Fruit fly (Drosophila melanogaster) whole organism, embryonic: Measurements from ENCODE around the gene bb8.

Source experiments
- Adf1 ChIP-seq: fragments of 200-800 bp; sonication (Bioruptor generic); IDR thresholded peaks from 2 replicates; pipeline ENCODE4 v1.3.6; 2022; ENCODE audit warnings: missing biosample characterization, missing genetic modification characterization
- Blimp-1 ChIP-seq: fragments of 200-800 bp; sonication (Bioruptor generic); optimal IDR thresholded peaks from 3 replicates; lab custom pipeline; 2018; ENCODE audit warnings: missing biosample characterization, missing genetic modification characterization, mild to moderate bottlenecking, moderate library complexity, missing genetic modification reagents
- CG10431 ChIP-seq: fragments of 200-800 bp; sonication (Bioruptor generic); optimal IDR thresholded peaks from 3 replicates; lab custom pipeline; 2018; ENCODE audit warnings: missing biosample characterization, mild to moderate bottlenecking, missing genetic modification characterization
- CG10654 ChIP-seq: fragments of 200-800 bp; sonication (Bioruptor generic); optimal IDR thresholded peaks from 2 replicates; lab custom pipeline; 2016; ENCODE audit warnings: missing biosample characterization, missing genetic modification characterization
- CG11093 ChIP-seq: fragments of 200-800 bp; sonication (Bioruptor generic); IDR thresholded peaks from 3 replicates; pipeline ENCODE4 v1.3.6; 2022; ENCODE audit warnings: missing biosample characterization, missing genetic modification characterization
- CG11560 ChIP-seq: fragments of 200-800 bp; sonication (Bioruptor generic); IDR thresholded peaks from 3 replicates; pipeline ENCODE4 v1.3.6; 2022; ENCODE audit warnings: missing biosample characterization, missing genetic modification characterization
- CG13424 ChIP-seq: fragments of 200-800 bp; sonication (Bioruptor generic); optimal IDR thresholded peaks from 2 replicates; lab custom pipeline; 2019; ENCODE audit warnings: missing biosample characterization, mild to moderate bottlenecking, missing genetic modification characterization, moderate library complexity
- CG14860 ChIP-seq: fragments of 200-800 bp; sonication (Bioruptor generic); IDR thresholded peaks from 3 replicates; pipeline ENCODE4 v1.3.6; 2022; ENCODE audit warnings: missing biosample characterization, missing genetic modification characterization; ENCODE audit not compliant: partially characterized antibody
- CG1603 ChIP-seq: fragments of 200-800 bp; sonication (Bioruptor generic); optimal IDR thresholded peaks from 2 replicates; lab custom pipeline; 2019; ENCODE audit warnings: missing biosample characterization, mild to moderate bottlenecking, missing genetic modification characterization, moderate library complexity
- CG17612 ChIP-seq: fragments of 200-800 bp; sonication (Bioruptor generic); IDR thresholded peaks from 2 replicates; pipeline ENCODE4 v1.3.6; 2022; ENCODE audit warnings: missing biosample characterization, missing genetic modification characterization
- CG2199 ChIP-seq: fragments of 200-800 bp; sonication (Bioruptor generic); IDR thresholded peaks from 3 replicates; pipeline ENCODE4 v1.3.6; 2022; ENCODE audit warnings: missing biosample characterization, missing genetic modification characterization
- CG31388 ChIP-seq: fragments of 200-800 bp; sonication (Bioruptor generic); optimal IDR thresholded peaks from 2 replicates; lab custom pipeline; 2016; ENCODE audit warnings: missing biosample characterization, missing genetic modification characterization
- CG3847 ChIP-seq: fragments of 200-800 bp; sonication (Bioruptor generic); IDR thresholded peaks from 2 replicates; pipeline ENCODE4 v1.3.6; 2022; ENCODE audit warnings: missing biosample characterization, missing genetic modification characterization
- CG4360 ChIP-seq: fragments of 200-800 bp; sonication (Bioruptor generic); IDR thresholded peaks from 2 replicates; pipeline ENCODE4 v1.3.6; 2022; ENCODE audit warnings: missing biosample characterization, missing genetic modification characterization
- CG4617 ChIP-seq: fragments of 200-800 bp; sonication (Bioruptor generic); optimal IDR thresholded peaks from 3 replicates; lab custom pipeline; 2016; ENCODE audit warnings: missing biosample characterization, missing genetic modification characterization, borderline replicate concordance
- CG6175 ChIP-seq: fragments of 200-800 bp; sonication (Bioruptor generic); IDR thresholded peaks from 3 replicates; pipeline ENCODE4 v1.3.6; 2022; ENCODE audit warnings: missing biosample characterization, missing genetic modification characterization
- CG7556 ChIP-seq: fragments of 200-800 bp; sonication (Bioruptor generic); optimal IDR thresholded peaks from 2 replicates; lab custom pipeline; 2017; ENCODE audit warnings: missing biosample characterization, mild to moderate bottlenecking, missing genetic modification characterization
- CG9215 ChIP-seq: fragments of 200-800 bp; sonication (Bioruptor generic); IDR thresholded peaks from 2 replicates; pipeline ENCODE4 v1.3.6; 2022; ENCODE audit warnings: missing biosample characterization, missing genetic modification characterization
- Dll ChIP-seq: fragments of 200-800 bp; sonication (Bioruptor generic); IDR thresholded peaks from 4 replicates; pipeline ENCODE4 v1.3.6; 2022; ENCODE audit warnings: missing biosample characterization, missing genetic modification characterization; ENCODE audit not compliant: partially characterized antibody
- HLH3B ChIP-seq: fragments of 200-800 bp; sonication (Bioruptor generic); IDR thresholded peaks from 2 replicates; pipeline ENCODE4 v1.3.6; 2022; ENCODE audit warnings: missing biosample characterization, missing genetic modification characterization
- Hmx ChIP-seq: fragments of 200-800 bp; sonication (Bioruptor generic); optimal IDR thresholded peaks from 2 replicates; lab custom pipeline; 2016; ENCODE audit warnings: missing biosample characterization, missing genetic modification characterization
- Lpt ChIP-seq: fragments of >200 bp; optimal IDR thresholded peaks from 2 replicates; lab custom pipeline; 2018; ENCODE audit warnings: missing biosample characterization, missing genetic modification characterization
- Med ChIP-seq: fragments of 200-800 bp; sonication (Bioruptor generic); peaks from one replicate; lab custom pipeline; 2016; ENCODE audit warnings: missing biosample characterization, missing genetic modification characterization, mild to moderate bottlenecking, inconsistent platforms, moderate library complexity
- NK7.1 ChIP-seq: fragments of 200-800 bp; sonication (Bioruptor generic); optimal IDR thresholded peaks from 3 replicates; lab custom pipeline; 2016; ENCODE audit warnings: missing biosample characterization, missing genetic modification characterization
- Nf-YC ChIP-seq: fragments of 200-800 bp; optimal IDR thresholded peaks from 3 replicates; lab custom pipeline; 2019; ENCODE audit warnings: missing biosample characterization, mild to moderate bottlenecking, missing genetic modification characterization, moderate library complexity
- Oaz ChIP-seq: fragments of 200-800 bp; sonication (Bioruptor generic); IDR thresholded peaks from 2 replicates; pipeline ENCODE4 v1.3.6; 2022; ENCODE audit warnings: missing biosample characterization, missing genetic modification characterization
- Scr ChIP-seq: fragments of 200-800 bp; sonication (Bioruptor generic); IDR thresholded peaks from 2 replicates; pipeline ENCODE4 v1.3.6; 2022; ENCODE audit warnings: missing biosample characterization, missing genetic modification characterization; ENCODE audit not compliant: partially characterized antibody
- Side ChIP-seq: fragments of 200-800 bp; sonication (Bioruptor generic); optimal IDR thresholded peaks from 2 replicates; lab custom pipeline; 2016; ENCODE audit warnings: missing biosample characterization, missing genetic modification characterization
- Sry-δ ChIP-seq: fragments of 200-800 bp; sonication (Bioruptor generic); optimal IDR thresholded peaks from 2 replicates; lab custom pipeline; 2016; ENCODE audit warnings: missing biosample characterization, missing genetic modification characterization
- cas ChIP-seq: fragments of 200-800 bp; sonication (Bioruptor generic); IDR thresholded peaks from 2 replicates; pipeline ENCODE4 v1.3.6; 2022; ENCODE audit warnings: missing biosample characterization, missing genetic modification characterization
- chinmo ChIP-seq: fragments of 200-800 bp; sonication (Bioruptor generic); IDR thresholded peaks from 4 replicates; pipeline ENCODE4 v1.3.6; 2022; ENCODE audit warnings: missing biosample characterization, missing genetic modification characterization; ENCODE audit not compliant: partially characterized antibody
- dmrt11E ChIP-seq: fragments of 200-800 bp; sonication (Bioruptor generic); optimal IDR thresholded peaks from 3 replicates; lab custom pipeline; 2018; ENCODE audit warnings: missing biosample characterization, mild to moderate bottlenecking, missing genetic modification characterization, moderate library complexity
- dmrt99B ChIP-seq: fragments of 200-800 bp; sonication (Bioruptor generic); optimal IDR thresholded peaks from 2 replicates; lab custom pipeline; 2018; ENCODE audit warnings: missing biosample characterization, mild to moderate bottlenecking, missing genetic modification characterization, moderate library complexity
- emc ChIP-seq: fragments of 200-800 bp; sonication (Bioruptor generic); optimal IDR thresholded peaks from 2 replicates; lab custom pipeline; 2016; ENCODE audit warnings: missing biosample characterization, missing genetic modification characterization
- esg ChIP-seq: fragments of 200-800 bp; sonication (Bioruptor generic); conservative IDR thresholded peaks from 2 replicates; pipeline ENCODE4 v1.3.6; 2022; ENCODE audit warnings: missing biosample characterization, missing genetic modification characterization
- gcm ChIP-seq: fragments of 200-800 bp; sonication (Bioruptor generic); optimal IDR thresholded peaks from 2 replicates; lab custom pipeline; 2019; ENCODE audit warnings: missing biosample characterization, mild to moderate bottlenecking, missing genetic modification characterization, moderate library complexity
- gsb ChIP-seq: fragments of 200-800 bp; sonication (Bioruptor generic); IDR thresholded peaks from 2 replicates; pipeline ENCODE4 v1.3.6; 2022; ENCODE audit warnings: missing biosample characterization, missing genetic modification characterization
- ham ChIP-seq: fragments of 200-800 bp; sonication (Bioruptor generic); IDR thresholded peaks from 2 replicates; pipeline ENCODE4 v1.3.6; 2022; ENCODE audit warnings: missing biosample characterization, missing genetic modification characterization
- lmd ChIP-seq: fragments of 200-800 bp; sonication (Bioruptor generic); IDR thresholded peaks from 2 replicates; pipeline ENCODE4 v1.3.6; 2022; ENCODE audit warnings: missing biosample characterization, missing genetic modification characterization
- mirr ChIP-seq: fragments of 200-800 bp; sonication (Bioruptor generic); optimal IDR thresholded peaks from 3 replicates; lab custom pipeline; 2018; ENCODE audit warnings: missing biosample characterization, mild to moderate bottlenecking, missing genetic modification characterization
- mld ChIP-seq: fragments of 200-800 bp; sonication (Bioruptor generic); IDR thresholded peaks from 3 replicates; pipeline ENCODE4 v1.3.6; 2022; ENCODE audit warnings: missing biosample characterization, missing genetic modification characterization; ENCODE audit not compliant: partially characterized antibody
- nerfin-2 ChIP-seq: fragments of 200-800 bp; sonication (Bioruptor generic); IDR thresholded peaks from 2 replicates; pipeline ENCODE4 v1.3.6; 2022; ENCODE audit warnings: missing biosample characterization, missing genetic modification characterization; ENCODE audit not compliant: partially characterized antibody
- repo ChIP-seq: fragments of 200-800 bp; sonication (Bioruptor generic); optimal IDR thresholded peaks from 2 replicates; lab custom pipeline; 2016; ENCODE audit warnings: missing biosample characterization, missing genetic modification characterization
- rib ChIP-seq: fragments of 200-800 bp; sonication (Bioruptor generic); IDR thresholded peaks from 2 replicates; pipeline ENCODE4 v1.3.6; 2022; ENCODE audit warnings: missing biosample characterization, missing genetic modification characterization
- sens ChIP-seq: fragments of 200-800 bp; sonication (Bioruptor generic); peaks from one replicate; lab custom pipeline; 2016; ENCODE audit warnings: missing biosample characterization, missing genetic modification characterization
- shn ChIP-seq: fragments of 200-800 bp; sonication (Bioruptor generic); optimal IDR thresholded peaks from 3 replicates; lab custom pipeline; 2016; ENCODE audit warnings: missing biosample characterization, missing genetic modification characterization
- slp2 ChIP-seq: fragments of 200-800 bp; sonication (Bioruptor generic); optimal IDR thresholded peaks from 2 replicates; lab custom pipeline; 2016; ENCODE audit warnings: missing biosample characterization, missing genetic modification characterization
- ssp ChIP-seq: fragments of 200-800 bp; sonication (Bioruptor generic); IDR thresholded peaks from 2 replicates; pipeline ENCODE4 v1.3.6; 2022; ENCODE audit warnings: missing biosample characterization, missing genetic modification characterization
- trem ChIP-seq: fragments of 200-800 bp; optimal IDR thresholded peaks from 3 replicates; lab custom pipeline; 2019; ENCODE audit warnings: missing biosample characterization, mild to moderate bottlenecking, missing genetic modification characterization, moderate library complexity
- trh ChIP-seq: fragments of 200-800 bp; sonication (Bioruptor generic); optimal IDR thresholded peaks from 2 replicates; lab custom pipeline; 2016; ENCODE audit warnings: missing biosample characterization, missing genetic modification characterization
- tx ChIP-seq: fragments of 200-800 bp; sonication (Bioruptor generic); optimal IDR thresholded peaks from 2 replicates; lab custom pipeline; 2016; ENCODE audit warnings: missing biosample characterization, missing genetic modification characterization

Gene bb8

DNA sequence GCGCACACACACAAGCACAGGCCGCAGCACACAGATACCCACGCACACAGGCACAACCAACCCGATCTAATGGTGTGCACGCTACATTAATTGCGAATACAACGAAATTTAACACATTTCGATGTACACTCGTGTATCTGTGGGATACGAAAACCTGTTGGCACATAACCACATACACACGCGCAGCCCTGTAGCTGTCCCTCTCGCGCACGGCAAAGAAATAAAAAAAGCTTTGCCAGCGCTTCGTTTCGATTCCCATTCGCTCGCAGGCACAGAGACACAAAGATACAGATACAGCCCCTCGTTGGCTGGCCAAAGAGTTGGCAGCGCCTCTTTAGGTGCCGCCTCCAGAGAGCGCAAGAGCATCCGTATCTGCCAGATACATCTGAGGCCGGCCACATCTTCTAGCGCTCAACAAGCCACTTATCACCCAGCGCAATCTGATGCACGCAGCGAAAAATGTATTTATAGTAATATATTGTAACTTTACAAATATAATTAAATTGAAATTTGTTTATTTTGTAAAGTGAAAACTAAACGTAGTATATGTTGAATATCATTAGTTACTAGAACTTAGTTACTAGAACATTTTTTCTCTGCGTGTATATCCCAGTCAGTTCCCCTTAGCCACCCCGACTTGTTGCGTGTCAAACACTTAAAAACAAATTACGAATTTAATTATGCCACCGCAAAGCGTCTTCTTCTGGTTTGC is 3.2 kb upstream of the bb8 start (continued):
- no peak for TF ChIP-seq CG2199 (GFP tag; lab: Robert Waterston, UW)
- peak; percentile 76 for TF ChIP-seq mirr
- no peak for TF ChIP-seq cas (GFP tag; lab: Robert Waterston, UW)
- TF ChIP-seq Hmx (GFP tag; lab: Kevin White, UChicago) = no peak
- peak; percentile 13; the same call in 1 of the 4 replicates for TF ChIP-seq Dll
- no peak for TF ChIP-seq ham (GFP tag; lab: Robert Waterston, UW)
- TF ChIP-seq HLH3B = peak; percentile 71
- peak; percentile 32 for TF ChIP-seq CG13424 (tag; lab: Kevin White, UChicago)
- peak; percentile 87; the same call in 2 of the 4 replicates for TF ChIP-seq chinmo (GFP tag; lab: Robert Waterston, UW)
- TF ChIP-seq dmrt99B (tag; lab: Kevin White, UChicago) = peak; percentile 63
- TF ChIP-seq CG17612 (GFP tag; lab: Robert Waterston, UW) = no peak
- peak; percentile 15; the same call in 1 of the 2 replicates for TF ChIP-seq Oaz (GFP tag; lab: Robert Waterston, UW)
- peak; percentile 86 for TF ChIP-seq sens
- TF ChIP-seq repo (GFP tag; lab: Kevin White, UChicago) = no peak
- TF ChIP-seq Adf1 (GFP tag; lab: Robert Waterston, UW) = peak; percentile 70; the same call in 1 of the 2 replicates
- TF ChIP-seq CG10654 (GFP tag; lab: Kevin White, UChicago) = no peak
- TF ChIP-seq Blimp-1 (GFP tag; lab: Kevin White, UChicago) = peak; percentile 65
- TF ChIP-seq CG31388 (GFP tag; lab: Kevin White, UChicago) = peak; percentile 14
- TF ChIP-seq mld (GFP tag; lab: Robert Waterston, UW) = no peak
- TF ChIP-seq CG6175 = no peak
- no peak for TF ChIP-seq CG11093 (GFP tag; lab: Robert Waterston, UW)
- TF ChIP-seq CG10431 = no peak
- no peak for TF ChIP-seq gsb
- TF ChIP-seq CG7556 = peak; percentile 49
- no peak for TF ChIP-seq trh
- no peak for TF ChIP-seq CG4617 (GFP tag; lab: Kevin White, UChicago)
- TF ChIP-seq CG9215 (GFP tag; lab: Robert Waterston, UW) = no peak
- TF ChIP-seq Lpt = no peak
- TF ChIP-seq trem (tag; lab: Kevin White, UChicago) = peak; percentile 51
- no peak for TF ChIP-seq Side (GFP tag; lab: Kevin White, UChicago)
- no peak for TF ChIP-seq shn (GFP tag; lab: Kevin White, UChicago)
- peak; percentile 100 for TF ChIP-seq Nf-YC (tag; lab: Kevin White, UChicago)
- TF ChIP-seq dmrt11E (tag; lab: Kevin White, UChicago) = peak; percentile 79
- TF ChIP-seq CG3847 = peak; percentile 38
- no peak for TF ChIP-seq nerfin-2 (GFP tag; lab: Robert Waterston, UW)
- no peak for TF ChIP-seq Sry-δ
- TF ChIP-seq NK7.1 (GFP tag; lab: Kevin White, UChicago) = no peak
- no peak for TF ChIP-seq CG14860
- no peak for TF ChIP-seq tx (GFP tag; lab: Kevin White, UChicago)

dm6 chr3R:23292267-23292666 is 2.3 kb upstream of the bb8 start:
- TF ChIP-seq nerfin-2 (GFP tag; lab: Robert Waterston, UW) = 0 out of 2 replicates have a peak, but pooled peaks have one; percentile 21
- TF ChIP-seq lmd (GFP tag; lab: Robert Waterston, UW) = no peak
- peak; percentile 55 for TF ChIP-seq gcm
- no peak for TF ChIP-seq tx (GFP tag; lab: Kevin White, UChicago)
- TF ChIP-seq rib (GFP tag; lab: Robert Waterston, UW) = no peak
- no peak for TF ChIP-seq CG14860
- TF ChIP-seq CG11560 (tag; lab: Robert Waterston, UW) = no peak
- 0 out of 3 replicates have a peak, but pooled peaks have one; percentile 42 for TF ChIP-seq CG2199 (GFP tag; lab: Robert Waterston, UW)
- no peak for TF ChIP-seq emc (GFP tag; lab: Kevin White, UChicago)
- peak; percentile 54 for TF ChIP-seq sens
- TF ChIP-seq ssp (GFP tag; lab: Robert Waterston, UW) = no peak
- no peak for TF ChIP-seq Scr (GFP tag; lab: Robert Waterston, UW)
- TF ChIP-seq CG4360 = peak; percentile 85
- TF ChIP-seq gsb = no peak
- no peak for TF ChIP-seq CG1603 (tag; lab: Kevin White, UChicago)
- no peak for TF ChIP-seq slp2 (GFP tag; lab: Kevin White, UChicago)
- TF ChIP-seq Med (GFP tag; lab: Kevin White, UChicago) = peak; percentile 4
- 0 out of 2 replicates have a peak, but pooled peaks have one; percentile 8 for TF ChIP-seq esg (GFP tag; lab: Robert Waterston, UW)
